Fruit fly (Drosophila melanogaster) whole organism, embryonic: ENCODE data around the gene Cnep1r2.
A peak's percentile ranks its signal among the peaks of the same experiment; 100 is the strongest.

Experiments used
- Abd-B ChIP-seq: fragments of 200-800 bp; sonication (Bioruptor generic); optimal IDR thresholded peaks from 2 replicates; lab custom pipeline; 2018; ENCODE audit warnings: missing biosample characterization, mild to moderate bottlenecking, missing genetic modification characterization, moderate library complexity
- Adf1 ChIP-seq: fragments of 200-800 bp; sonication (Bioruptor generic); IDR thresholded peaks from 2 replicates; pipeline ENCODE4 v1.3.6; 2022; ENCODE audit warnings: missing biosample characterization, missing genetic modification characterization
- Bdp1 ChIP-seq: fragments of 200-800 bp; sonication (Bioruptor generic); optimal IDR thresholded peaks from 3 replicates; lab custom pipeline; 2016; ENCODE audit warnings: missing biosample characterization, missing genetic modification characterization
- CG10654 ChIP-seq: fragments of 200-800 bp; sonication (Bioruptor generic); optimal IDR thresholded peaks from 2 replicates; lab custom pipeline; 2016; ENCODE audit warnings: missing biosample characterization, missing genetic modification characterization
- CG10959 ChIP-seq: fragments of 200-800 bp; sonication (Bioruptor generic); IDR thresholded peaks from 2 replicates; pipeline ENCODE4 v1.3.6; 2022; ENCODE audit warnings: missing biosample characterization, missing genetic modification characterization
- CG13894 ChIP-seq: fragments of 200-800 bp; sonication (Bioruptor generic); optimal IDR thresholded peaks from 3 replicates; lab custom pipeline; 2018; ENCODE audit warnings: missing biosample characterization, mild to moderate bottlenecking, missing genetic modification characterization, moderate library complexity
- CG1603 ChIP-seq: fragments of 200-800 bp; sonication (Bioruptor generic); optimal IDR thresholded peaks from 2 replicates; lab custom pipeline; 2019; ENCODE audit warnings: missing biosample characterization, mild to moderate bottlenecking, missing genetic modification characterization, moderate library complexity
- CG16815 ChIP-seq: fragments of 200-800 bp; sonication (Bioruptor generic); optimal IDR thresholded peaks from 3 replicates; lab custom pipeline; 2017; ENCODE audit warnings: missing biosample characterization, mild to moderate bottlenecking, missing genetic modification characterization
- CG17612 ChIP-seq: fragments of 200-800 bp; sonication (Bioruptor generic); IDR thresholded peaks from 2 replicates; pipeline ENCODE4 v1.3.6; 2022; ENCODE audit warnings: missing biosample characterization, missing genetic modification characterization
- CG17802 ChIP-seq: fragments of 200-800 bp; sonication (Bioruptor generic); optimal IDR thresholded peaks from 2 replicates; lab custom pipeline; 2018; ENCODE audit warnings: missing biosample characterization, mild to moderate bottlenecking, missing genetic modification characterization, moderate library complexity
- CG2120 ChIP-seq: fragments of 200-800 bp; sonication (Bioruptor generic); optimal IDR thresholded peaks from 3 replicates; lab custom pipeline; 2016; ENCODE audit warnings: missing biosample characterization, missing genetic modification characterization
- CG31365 ChIP-seq: fragments of 200-800 bp; sonication (Bioruptor generic); optimal IDR thresholded peaks from 2 replicates; lab custom pipeline; 2018; ENCODE audit warnings: missing biosample characterization, mild to moderate bottlenecking, missing genetic modification characterization
- CG31388 ChIP-seq: fragments of 200-800 bp; sonication (Bioruptor generic); optimal IDR thresholded peaks from 2 replicates; lab custom pipeline; 2016; ENCODE audit warnings: missing biosample characterization, missing genetic modification characterization
- CG32532 ChIP-seq: fragments of 200-800 bp; sonication (Bioruptor generic); IDR thresholded peaks from 2 replicates; pipeline ENCODE4 v1.3.6; 2022; ENCODE audit warnings: missing biosample characterization, missing genetic modification characterization
- CG32767 ChIP-seq: fragments of 200-800 bp; sonication (Bioruptor generic); IDR thresholded peaks from 2 replicates; pipeline ENCODE4 v1.3.6; 2022; ENCODE audit warnings: missing biosample characterization, missing genetic modification characterization
- CG34224 ChIP-seq: fragments of 200-800 bp; sonication (Bioruptor generic); IDR thresholded peaks from 3 replicates; pipeline ENCODE4 v1.3.6; 2022; ENCODE audit warnings: missing biosample characterization, missing genetic modification characterization; ENCODE audit not compliant: partially characterized antibody
- CG34376 ChIP-seq: fragments of 200-800 bp; sonication (Bioruptor generic); optimal IDR thresholded peaks from 2 replicates; lab custom pipeline; 2018; ENCODE audit warnings: missing biosample characterization, mild to moderate bottlenecking, missing genetic modification characterization
- CG4282 ChIP-seq: fragments of 200-800 bp; sonication (Bioruptor generic); optimal IDR thresholded peaks from 2 replicates; lab custom pipeline; 2016; ENCODE audit warnings: missing biosample characterization, missing genetic modification characterization
- CG4360 ChIP-seq: fragments of 200-800 bp; sonication (Bioruptor generic); IDR thresholded peaks from 2 replicates; pipeline ENCODE4 v1.3.6; 2022; ENCODE audit warnings: missing biosample characterization, missing genetic modification characterization
- CG5245 ChIP-seq: fragments of 200-800 bp; sonication (Bioruptor generic); optimal IDR thresholded peaks from 3 replicates; lab custom pipeline; 2016; ENCODE audit warnings: missing biosample characterization, missing genetic modification characterization
- CG8388 ChIP-seq: fragments of 200-800 bp; sonication (Bioruptor generic); optimal IDR thresholded peaks from 2 replicates; lab custom pipeline; 2019; ENCODE audit warnings: missing biosample characterization, mild to moderate bottlenecking, missing genetic modification characterization, moderate library complexity
- CG8478 ChIP-seq: fragments of >200 bp; optimal IDR thresholded peaks from 2 replicates; lab custom pipeline; 2018
- Chrac-16 ChIP-seq: fragments of 200-800 bp; sonication (Bioruptor generic); optimal IDR thresholded peaks from 3 replicates; lab custom pipeline; 2016; ENCODE audit warnings: missing biosample characterization, missing genetic modification characterization
- Dll ChIP-seq: fragments of 200-800 bp; sonication (Bioruptor generic); IDR thresholded peaks from 4 replicates; pipeline ENCODE4 v1.3.6; 2022; ENCODE audit warnings: missing biosample characterization, missing genetic modification characterization; ENCODE audit not compliant: partially characterized antibody
- Gug ChIP-seq: fragments of 200-800 bp; sonication (Bioruptor generic); IDR thresholded peaks from 4 replicates; pipeline ENCODE4 v1.3.6; 2022; ENCODE audit warnings: missing biosample characterization, missing genetic modification characterization
- Hey ChIP-seq: fragments of 200-800 bp; sonication (Bioruptor generic); optimal IDR thresholded peaks from 3 replicates; lab custom pipeline; 2018; ENCODE audit warnings: missing biosample characterization, mild to moderate bottlenecking, missing genetic modification characterization
- Hmr ChIP-seq: fragments of 200-800 bp; sonication (Bioruptor generic); optimal IDR thresholded peaks from 3 replicates; lab custom pipeline; 2017; ENCODE audit warnings: mild to moderate bottlenecking, missing biosample characterization, missing genetic modification reagents, missing genetic modification characterization
- Mrtf ChIP-seq: fragments of 200-800 bp; sonication (Bioruptor generic); IDR thresholded peaks from 3 replicates; pipeline ENCODE4 v1.3.6; 2022; ENCODE audit warnings: missing biosample characterization, missing genetic modification characterization
- Pdp1 ChIP-seq, 2 experiments: fragments of 200-800 bp; sonication (Bioruptor generic); optimal IDR thresholded peaks; 3 replicates each; lab custom pipeline; 2016; ENCODE audit warnings: missing biosample characterization in 2 of 2, missing genetic modification characterization in 2 of 2, mild to moderate bottlenecking in 1 of 2, moderate library complexity in 1 of 2
- Sry-β ChIP-seq: fragments of 200-800 bp; sonication (Bioruptor generic); optimal IDR thresholded peaks from 2 replicates; lab custom pipeline; 2018; ENCODE audit warnings: missing biosample characterization, mild to moderate bottlenecking, missing genetic modification characterization, moderate library complexity
- bbx ChIP-seq: fragments of 200-800 bp; sonication (Bioruptor generic); IDR thresholded peaks from 2 replicates; pipeline ENCODE4 v1.3.6; 2022; ENCODE audit warnings: missing biosample characterization, missing genetic modification characterization; ENCODE audit not compliant: partially characterized antibody
- chif ChIP-seq, 2 experiments: fragments of 200-800 bp; sonication (Bioruptor generic); optimal IDR thresholded peaks; 3 replicates each; lab custom pipeline; 2016; ENCODE audit warnings: missing biosample characterization in 2 of 2, missing genetic modification characterization in 2 of 2
- dati ChIP-seq: fragments of 200-800 bp; sonication (Bioruptor generic); IDR thresholded peaks from 2 replicates; pipeline ENCODE4 v1.3.6; 2022; ENCODE audit warnings: missing biosample characterization, missing genetic modification characterization
- dimm ChIP-seq: fragments of 200-800 bp; sonication (Bioruptor generic); IDR thresholded peaks from 2 replicates; pipeline ENCODE4 v1.3.6; 2022; ENCODE audit warnings: missing biosample characterization, missing genetic modification characterization
- dpn ChIP-seq, 2 experiments: fragments of 200-800 bp; sonication (Bioruptor generic); optimal IDR thresholded peaks; 3 replicates each; lab custom pipeline; 2016; ENCODE audit warnings: missing biosample characterization in 2 of 2, missing genetic modification characterization in 2 of 2
- gsb ChIP-seq: fragments of 200-800 bp; sonication (Bioruptor generic); IDR thresholded peaks from 2 replicates; pipeline ENCODE4 v1.3.6; 2022; ENCODE audit warnings: missing biosample characterization, missing genetic modification characterization
- hb ChIP-seq: fragments of 200-800 bp; sonication (Bioruptor generic); IDR thresholded peaks from 3 replicates; pipeline ENCODE4 v1.3.6; 2022; ENCODE audit warnings: missing biosample characterization, missing genetic modification characterization; ENCODE audit not compliant: partially characterized antibody
- ken ChIP-seq: fragments of 200-800 bp; sonication (Bioruptor generic); IDR thresholded peaks from 3 replicates; pipeline ENCODE4 v1.3.6; 2022; ENCODE audit warnings: missing biosample characterization, missing genetic modification characterization
- lbe ChIP-seq: fragments of 200-800 bp; sonication (Bioruptor generic); optimal IDR thresholded peaks from 2 replicates; lab custom pipeline; 2016; ENCODE audit warnings: missing biosample characterization, mild to moderate bottlenecking, missing genetic modification characterization
- lilli ChIP-seq: fragments of 200-800 bp; sonication (Bioruptor generic); optimal IDR thresholded peaks from 3 replicates; lab custom pipeline; 2016; ENCODE audit warnings: missing biosample characterization, missing genetic modification characterization
- lov ChIP-seq, 2 experiments: fragments of 200-800 bp in 1 of 2; fragments of >200 bp in 1 of 2; sonication (Bioruptor generic) in 1 of 2; IDR thresholded peaks in 1 of 2; optimal IDR thresholded peaks in 1 of 2; 2 replicates in 1 of 2; 3 replicates in 1 of 2; pipeline versions ENCODE4 v1.3.6 to Lab custom; 2017 to 2022; ENCODE audit warnings: missing biosample characterization in 1 of 2, missing genetic modification characterization in 1 of 2
- nerfin-1 ChIP-seq: fragments of 200-800 bp; sonication (Bioruptor generic); optimal IDR thresholded peaks from 3 replicates; lab custom pipeline; 2019; ENCODE audit warnings: missing biosample characterization, mild to moderate bottlenecking, missing genetic modification characterization, moderate library complexity
- pb ChIP-seq: fragments of 200-800 bp; sonication (Bioruptor generic); optimal IDR thresholded peaks from 3 replicates; lab custom pipeline; 2016; ENCODE audit warnings: missing biosample characterization, missing genetic modification characterization
- phol ChIP-seq: fragments of 200-800 bp; sonication (Bioruptor generic); optimal IDR thresholded peaks from 3 replicates; lab custom pipeline; 2018; ENCODE audit warnings: missing biosample characterization, mild to moderate bottlenecking, missing genetic modification characterization, moderate library complexity
- pzg ChIP-seq: fragments of 200-800 bp; sonication (Bioruptor generic); optimal IDR thresholded peaks from 3 replicates; lab custom pipeline; 2018; ENCODE audit warnings: missing biosample characterization, mild to moderate bottlenecking, missing genetic modification characterization, moderate library complexity
- sc ChIP-seq, 3 experiments: fragments of >200 bp in 2 of 3; fragments of 200-800 bp in 1 of 3; sonication (Bioruptor generic) in 1 of 3; optimal IDR thresholded peaks; 2 replicates in 2 of 3; 3 replicates in 1 of 3; lab custom pipeline; 2017; ENCODE audit warnings: mild to moderate bottlenecking in 1 of 3, missing biosample characterization in 1 of 3, missing genetic modification characterization in 1 of 3, missing genetic modification reagents in 1 of 3
- scrt ChIP-seq: fragments of 200-800 bp; sonication (Bioruptor generic); optimal IDR thresholded peaks from 2 replicates; lab custom pipeline; 2018; ENCODE audit warnings: missing biosample characterization, mild to moderate bottlenecking, missing genetic modification characterization, moderate library complexity
- ttk ChIP-seq: fragments of 200-800 bp; sonication (Bioruptor generic); IDR thresholded peaks from 2 replicates; pipeline ENCODE4 v2.1.2; 2022; ENCODE audit warnings: missing biosample characterization, missing genetic modification characterization

Cnep1r2 gene

DNA sequence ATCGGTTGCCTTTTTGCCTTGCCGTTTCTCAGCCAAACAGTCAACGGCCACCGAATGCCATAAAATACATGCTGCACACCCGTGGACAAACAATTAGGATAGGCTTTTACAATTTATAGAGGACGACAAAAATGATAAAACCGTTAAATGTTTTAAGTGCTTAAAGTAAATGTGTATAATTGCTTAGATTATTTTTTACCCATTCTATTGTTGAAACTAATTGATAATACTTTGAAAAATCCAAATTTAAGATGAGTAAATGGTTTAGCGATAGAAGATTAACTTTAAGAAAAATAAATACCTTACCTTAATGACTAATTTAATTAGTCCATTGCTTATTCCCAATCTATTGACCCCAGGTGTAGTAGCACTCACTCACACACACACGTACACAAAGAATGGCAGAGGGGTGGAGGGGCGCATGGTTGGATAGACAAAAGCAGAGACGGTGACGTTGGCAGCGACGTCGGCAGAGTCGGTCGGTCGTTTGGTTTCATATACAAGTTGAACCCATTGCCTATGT lies 40.7 kb downstream of the Cnep1r2 start (continued):
- TF ChIP-seq Abd-B (peak; percentile 94), lilli (peak; percentile 94), Hmr (GFP tag; lab: Kevin White, UChicago) (peak; percentile 98), CG32767 (GFP tag; lab: Robert Waterston, UW) (peak; percentile 94), dimm (GFP tag; lab: Robert Waterston, UW) (no peak; the same call in 1 of the 2 replicates), lov (optimal IDR thresholded peaks at IDR 0.05; lab: Kevin White, UChicago) (no peak), lov (GFP tag; IDR thresholded peaks at IDR 0.05; lab: Robert Waterston, UW) (peak; percentile 75; the same call in 2 of the 3 replicates), nerfin-1 (tag; lab: Kevin White, UChicago) (peak; percentile 93), CG1603 (peak; percentile 85), Adf1 (GFP tag; lab: Robert Waterston, UW) (peak; percentile 98), Sry-β (GFP tag; lab: Kevin White, UChicago) (peak; percentile 61), CG2120 (GFP tag; lab: Kevin White, UChicago) (peak; percentile 96), Pdp1 (GFP tag; optimal IDR thresholded peaks at IDR 0.05; lab: Kevin White, UChicago) (peak; percentile 86 to 95), CG16815 (GFP tag; lab: Kevin White, UChicago) (peak; percentile 92), dpn (GFP tag; optimal IDR thresholded peaks at IDR 0.05; lab: Kevin White, UChicago) (peak; percentile 88 to 90), sc (optimal IDR thresholded peaks at IDR 0.05; lab: Kevin White, UChicago) (no peak), sc (GFP tag; optimal IDR thresholded peaks at IDR 0.05; lab: Kevin White, UChicago) (peak; percentile 86), chif (GFP tag; optimal IDR thresholded peaks at IDR 0.05; lab: Kevin White, UChicago) (peak; percentile 84 to 91), Mrtf (GFP tag; lab: Robert Waterston, UW) (peak; percentile 91), gsb (GFP tag; lab: Robert Waterston, UW) (peak; percentile 87), CG34376 (GFP tag; lab: Kevin White, UChicago) (peak; percentile 92), bbx (GFP tag; lab: Robert Waterston, UW) (peak; percentile 34; the same call in 1 of the 2 replicates), ttk (peak; percentile 93), dati (GFP tag; lab: Robert Waterston, UW) (peak; percentile 76; the same call in 1 of the 2 replicates), CG34224 (GFP tag; lab: Robert Waterston, UW) (peak; percentile 34; the same call in 1 of the 3 replicates), pb (GFP tag; lab: Kevin White, UChicago) (peak; percentile 84), lbe (GFP tag; lab: Kevin White, UChicago) (no peak), Hey (peak; percentile 67), CG32532 (GFP tag; lab: Robert Waterston, UW) (peak; percentile 93), ken (peak; percentile 87), CG17612 (peak; percentile 86), Dll (no peak), phol (tag; lab: Kevin White, UChicago) (peak; percentile 94), scrt (GFP tag; lab: Kevin White, UChicago) (peak; percentile 90), CG4360 (peak; percentile 72), CG5245 (GFP tag; lab: Kevin White, UChicago) (peak; percentile 67), CG10654 (GFP tag; lab: Kevin White, UChicago) (peak; percentile 83), CG13894 (tag; lab: Kevin White, UChicago) (peak; percentile 93), CG8388 (GFP tag; lab: Kevin White, UChicago) (peak; percentile 97), CG17802 (tag; lab: Kevin White, UChicago) (peak; percentile 58), hb (GFP tag; lab: Robert Waterston, UW) (no peak), Chrac-16 (GFP tag; lab: Kevin White, UChicago) (peak; percentile 87), Bdp1 (peak; percentile 68), CG8478 (no peak), CG4282 (GFP tag; lab: Kevin White, UChicago) (peak; percentile 9), CG10959 (GFP tag; lab: Robert Waterston, UW) (peak; percentile 69; the same call in 1 of the 2 replicates), pzg (GFP tag; lab: Kevin White, UChicago) (peak; percentile 7), CG31388 (GFP tag; lab: Kevin White, UChicago) (peak; percentile 76), Gug (GFP tag; lab: Robert Waterston, UW) (peak; percentile 80; the same call in 3 of the 4 replicates), CG31365 (tag; lab: Kevin White, UChicago) (peak; percentile 45)
